Worm (Caenorhabditis elegans) whole organism, late embryonic: ENCODE results near the gene C08B6.10.

Source experiments
- F13H6.1 ChIP-seq: sonication (generic microtip); optimal IDR thresholded peaks from 2 replicates; lab custom pipeline; 2016; ENCODE audit warnings: missing genetic modification characterization, missing compliant biosample characterization
- ahr-1 ChIP-seq: sonication (generic microtip); optimal IDR thresholded peaks from 2 replicates; lab custom pipeline; 2016; ENCODE audit warnings: missing genetic modification characterization, missing compliant biosample characterization
- ceh-19 ChIP-seq: fragments of 200-800 bp; sonication (Bioruptor generic); optimal IDR thresholded peaks from 2 replicates; lab custom pipeline; 2018; ENCODE audit warnings: mild to moderate bottlenecking, missing genetic modification characterization, missing compliant biosample characterization
- ceh-31 ChIP-seq: sonication (generic microtip); optimal IDR thresholded peaks from 2 replicates; lab custom pipeline; 2016; ENCODE audit warnings: missing genetic modification characterization, missing compliant biosample characterization
- ceh-34 ChIP-seq: sonication (generic microtip); optimal IDR thresholded peaks from 2 replicates; lab custom pipeline; 2016; ENCODE audit warnings: mild to moderate bottlenecking, missing genetic modification characterization, missing compliant biosample characterization
- ceh-48 ChIP-seq: sonication (generic microtip); optimal IDR thresholded peaks from 2 replicates; lab custom pipeline; 2016; ENCODE audit warnings: missing genetic modification characterization, inconsistent platforms, missing compliant biosample characterization
- ceh-6 ChIP-seq: fragments of 200-800 bp; sonication (Bioruptor generic); optimal IDR thresholded peaks from 2 replicates; lab custom pipeline; 2018; ENCODE audit warnings: mild to moderate bottlenecking, missing genetic modification characterization, missing compliant biosample characterization
- che-1 ChIP-seq: sonication (generic microtip); optimal IDR thresholded peaks from 2 replicates; lab custom pipeline; 2016; ENCODE audit warnings: mild to moderate bottlenecking, missing genetic modification characterization, missing compliant biosample characterization
- dve-1 ChIP-seq: sonication (generic microtip); optimal IDR thresholded peaks from 2 replicates; lab custom pipeline; 2017; ENCODE audit warnings: antibody characterized with exemption, mild to moderate bottlenecking, missing genetic modification characterization, missing compliant biosample characterization
- elt-2 ChIP-seq: sonication (generic microtip); optimal IDR thresholded peaks from 2 replicates; lab custom pipeline; 2016; ENCODE audit warnings: missing genetic modification reagents, missing genetic modification characterization, missing compliant biosample characterization
- ets-4 ChIP-seq: sonication (generic microtip); optimal IDR thresholded peaks from 2 replicates; lab custom pipeline; 2016; ENCODE audit warnings: missing genetic modification characterization, missing compliant biosample characterization
- eyg-1 ChIP-seq: sonication (generic microtip); optimal IDR thresholded peaks from 2 replicates; lab custom pipeline; 2016; ENCODE audit warnings: missing genotype, missing genetic modification characterization, missing compliant biosample characterization
- fkh-10 ChIP-seq: fragments of 150-350 bp; optimal IDR thresholded peaks from 2 replicates; lab custom pipeline; 2014; ENCODE audit warnings: missing biosample characterization, missing genetic modification reagents, missing genetic modification characterization
- gmeb-2 ChIP-seq: sonication (generic microtip); optimal IDR thresholded peaks from 2 replicates; lab custom pipeline; 2016; ENCODE audit warnings: missing genetic modification characterization, inconsistent platforms, missing compliant biosample characterization
- hlh-13 ChIP-seq: fragments of 200-800 bp; sonication (Bioruptor generic); optimal IDR thresholded peaks from 2 replicates; lab custom pipeline; 2018; ENCODE audit warnings: mild to moderate bottlenecking, missing genetic modification characterization, missing compliant biosample characterization
- hlh-15 ChIP-seq: sonication (generic microtip); optimal IDR thresholded peaks from 2 replicates; lab custom pipeline; 2016; ENCODE audit warnings: missing genetic modification characterization, missing compliant biosample characterization
- hlh-6 ChIP-seq: sonication (generic microtip); optimal IDR thresholded peaks from 2 replicates; lab custom pipeline; 2016; ENCODE audit warnings: missing genotype, missing genetic modification characterization, missing compliant biosample characterization
- hlh-8 ChIP-seq: sonication (generic microtip); optimal IDR thresholded peaks from 2 replicates; lab custom pipeline; 2016; ENCODE audit warnings: missing genotype, missing genetic modification characterization, missing compliant biosample characterization
- lim-6 ChIP-seq: sonication (generic microtip); optimal IDR thresholded peaks from 2 replicates; lab custom pipeline; 2016; ENCODE audit warnings: missing genetic modification characterization, missing compliant biosample characterization
- lin-11 ChIP-seq: fragments of 200-800 bp; sonication (Bioruptor generic); optimal IDR thresholded peaks from 2 replicates; lab custom pipeline; 2018; ENCODE audit warnings: mild to moderate bottlenecking, missing genetic modification characterization, missing compliant biosample characterization
- nhr-11 ChIP-seq: fragments of 150-350 bp; optimal IDR thresholded peaks from 2 replicates; lab custom pipeline; 2014; ENCODE audit warnings: missing biosample characterization, missing genetic modification characterization
- pag-3 ChIP-seq: sonication (generic microtip); optimal IDR thresholded peaks from 2 replicates; lab custom pipeline; 2016; ENCODE audit warnings: missing compliant biosample characterization, missing genetic modification characterization, borderline replicate concordance
- pat-9 ChIP-seq: fragments of 200-800 bp; sonication (Bioruptor generic); optimal IDR thresholded peaks from 2 replicates; lab custom pipeline; 2018; ENCODE audit warnings: mild to moderate bottlenecking, missing genetic modification characterization, moderate library complexity, missing compliant biosample characterization
- pha-2 ChIP-seq: sonication (generic microtip); optimal IDR thresholded peaks from 2 replicates; lab custom pipeline; 2017; ENCODE audit warnings: mild to moderate bottlenecking, missing genetic modification characterization, missing compliant biosample characterization
- pha-4 ChIP-seq: fragments of 150-350 bp; optimal IDR thresholded peaks from 2 replicates; lab custom pipeline; 2018; ENCODE audit warnings: missing biosample characterization, missing genetic modification reagents, missing genetic modification characterization
- rnt-1 ChIP-seq: sonication (generic microtip); optimal IDR thresholded peaks from 2 replicates; lab custom pipeline; 2016; ENCODE audit warnings: missing genetic modification characterization, missing compliant biosample characterization
- sox-2 ChIP-seq: fragments of 200-800 bp; sonication (Bioruptor generic); IDR thresholded peaks from 2 replicates; pipeline ENCODE4 v1.3.6; 2022; ENCODE audit warnings: missing genetic modification reagents, missing genetic modification characterization, missing compliant biosample characterization
- sox-4 ChIP-seq: sonication (generic microtip); optimal IDR thresholded peaks from 2 replicates; lab custom pipeline; 2017; ENCODE audit warnings: mild to moderate bottlenecking, missing genetic modification characterization, inconsistent platforms, missing compliant biosample characterization
- syd-9 ChIP-seq: sonication (generic microtip); optimal IDR thresholded peaks from 2 replicates; lab custom pipeline; 2016; ENCODE audit warnings: mild to moderate bottlenecking, missing genetic modification characterization, moderate library complexity, missing compliant biosample characterization
- tbx-2 ChIP-seq: sonication (generic microtip); optimal IDR thresholded peaks from 2 replicates; lab custom pipeline; 2016; ENCODE audit warnings: missing genetic modification characterization, missing compliant biosample characterization
- tbx-7 ChIP-seq: sonication (generic microtip); optimal IDR thresholded peaks from 2 replicates; lab custom pipeline; 2016; ENCODE audit warnings: missing genotype, missing genetic modification characterization, missing compliant biosample characterization
- unc-3 ChIP-seq, 2 experiments: fragments of 200-800 bp in 1 of 2; sonication (Bioruptor generic) in 1 of 2; sonication (generic microtip) in 1 of 2; conservative IDR thresholded peaks in 1 of 2; optimal IDR thresholded peaks in 1 of 2; 2 replicates each; pipeline versions ENCODE4 v1.3.6 to Lab custom; 2016 to 2022; ENCODE audit warnings: missing compliant biosample characterization in 2 of 2, missing genetic modification characterization in 2 of 2, missing genetic modification reagents in 1 of 2
- unc-42 ChIP-seq: sonication (generic microtip); optimal IDR thresholded peaks from 2 replicates; lab custom pipeline; 2016; ENCODE audit warnings: missing genotype, missing genetic modification characterization, missing compliant biosample characterization
- unc-86 ChIP-seq: sonication (generic microtip); optimal IDR thresholded peaks from 2 replicates; lab custom pipeline; 2016; ENCODE audit warnings: missing genetic modification characterization, missing compliant biosample characterization
- ztf-16 ChIP-seq: sonication (generic microtip); optimal IDR thresholded peaks from 2 replicates; lab custom pipeline; 2017; ENCODE audit warnings: missing genetic modification characterization, missing compliant biosample characterization

Gene C08B6.10

ce11 chrV:10101916-10102315 is 23.4 kb upstream of the C08B6.10 start, which contains the start of gene C08B6.14:
Gene C08B6.14, minus strand, starts transcription at chrV:10102016.
- TF ChIP-seq nhr-11 (tag; lab: Kevin White, UChicago), result no peak
- no peak for TF ChIP-seq unc-3 (GFP tag; conservative IDR thresholded peaks at IDR 0.05; lab: Robert Waterston, UW)
- no peak for TF ChIP-seq unc-3 (tag; optimal IDR thresholded peaks at IDR 0.05; lab: Kevin White, UChicago)
- no peak for TF ChIP-seq ceh-34 (tag; lab: Kevin White, UChicago)
- no peak for TF ChIP-seq syd-9 (tag; lab: Kevin White, UChicago)
- TF ChIP-seq tbx-2 (tag; lab: Kevin White, UChicago), result no peak
- no peak for TF ChIP-seq ceh-6 (GFP tag; lab: Kevin White, UChicago)
- TF ChIP-seq gmeb-2 (tag; lab: Kevin White, UChicago), result no peak
- no peak for TF ChIP-seq pag-3 (tag; lab: Kevin White, UChicago)
- no peak for TF ChIP-seq pat-9 (tag; lab: Kevin White, UChicago)
- TF ChIP-seq dve-1 (tag; lab: Kevin White, UChicago), result no peak

ce11 chrV:10103811-10104210 is 21.5 kb upstream of the C08B6.10 start:
- no peak for TF ChIP-seq rnt-1
- TF ChIP-seq ceh-31, result no peak
- TF ChIP-seq elt-2 (tag; lab: Kevin White, UChicago), result no peak
- no peak for TF ChIP-seq ceh-19 (GFP tag; lab: Kevin White, UChicago)
- TF ChIP-seq F13H6.1 (tag; lab: Kevin White, UChicago), result no peak
- TF ChIP-seq che-1 (tag; lab: Kevin White, UChicago), result no peak
- TF ChIP-seq nhr-11 (tag; lab: Kevin White, UChicago), result no peak
- no peak for TF ChIP-seq unc-86 (tag; lab: Kevin White, UChicago)
- TF ChIP-seq ztf-16 (tag; lab: Kevin White, UChicago), result no peak
- no peak for TF ChIP-seq hlh-13 (GFP tag; lab: Kevin White, UChicago)
- TF ChIP-seq pha-4 (tag; lab: Kevin White, UChicago), result no peak
- TF ChIP-seq eyg-1 (tag; lab: Kevin White, UChicago), result no peak
- no peak for TF ChIP-seq ceh-48 (tag; lab: Kevin White, UChicago)
- TF ChIP-seq unc-42 (tag; lab: Kevin White, UChicago), result no peak
- TF ChIP-seq pha-2 (tag; lab: Kevin White, UChicago), result no peak
- TF ChIP-seq tbx-7 (tag; lab: Kevin White, UChicago), result no peak
- TF ChIP-seq hlh-6, result no peak
- no peak for TF ChIP-seq sox-2
- TF ChIP-seq pat-9 (tag; lab: Kevin White, UChicago), result no peak

ce11 chrV:10104785-10105310 is 20.4 kb upstream of the C08B6.10 start, which contains the start of gene ugt-17:
Gene ugt-17, minus strand, starts transcription at chrV:10104964.
- TF ChIP-seq lim-6, result no peak
- TF ChIP-seq elt-2 (tag; lab: Kevin White, UChicago), result no peak
- no peak for TF ChIP-seq ets-4
- TF ChIP-seq fkh-10, result no peak
- TF ChIP-seq hlh-15 (tag; lab: Kevin White, UChicago), result no peak
- no peak for TF ChIP-seq hlh-8
- TF ChIP-seq, all 69 proteins: peak for 0

ce11 chrV:10105412-10105811 is 19.9 kb upstream of the C08B6.10 start, which contains the start of gene C08B6.2:
Gene C08B6.2, plus strand, starts transcription at chrV:10105712.
- TF ChIP-seq che-1 (tag; lab: Kevin White, UChicago) (no peak), ets-4 (no peak), nhr-11 (tag; lab: Kevin White, UChicago) (no peak), ahr-1 (tag; lab: Kevin White, UChicago) (no peak), lin-11 (tag; lab: Kevin White, UChicago) (no peak), sox-4 (no peak)
- TF ChIP-seq, all 69 proteins: peak for 0
